Fruit fly (Drosophila melanogaster) whole organism, adult: Measurements from ENCODE around the gene CG4849.

Experiments used
- CG11617 ChIP-seq: fragments of 200-800 bp; sonication (Bioruptor generic); optimal IDR thresholded peaks from 2 replicates; lab custom pipeline; 2017; ENCODE audit warnings: mild to moderate bottlenecking, missing biosample characterization, missing genetic modification reagents, missing genetic modification characterization
- CG12768 ChIP-seq: fragments of 200-800 bp; sonication (Bioruptor generic); optimal IDR thresholded peaks from 2 replicates; lab custom pipeline; 2017; ENCODE audit warnings: missing biosample characterization, missing genetic modification characterization, mild to moderate bottlenecking, moderate library complexity, missing genetic modification reagents
- CG14711 ChIP-seq: fragments of 200-800 bp; sonication (Bioruptor generic); optimal IDR thresholded peaks from 2 replicates; lab custom pipeline; 2018; ENCODE audit warnings: missing biosample characterization, mild to moderate bottlenecking, missing genetic modification characterization, moderate library complexity
- CG1620 ChIP-seq: fragments of 200-800 bp; sonication (Bioruptor generic); optimal IDR thresholded peaks from 2 replicates; lab custom pipeline; 2016; ENCODE audit warnings: missing biosample characterization, missing genetic modification characterization
- CG33017 ChIP-seq: fragments of 200-800 bp; sonication (Bioruptor generic); optimal IDR thresholded peaks from 2 replicates; lab custom pipeline; 2018; ENCODE audit warnings: missing biosample characterization, mild to moderate bottlenecking, missing genetic modification characterization, moderate library complexity
- CG5204 ChIP-seq: fragments of 200-800 bp; sonication (Bioruptor generic); optimal IDR thresholded peaks from 2 replicates; lab custom pipeline; 2016; ENCODE audit warnings: missing biosample characterization, missing genetic modification characterization
- CG7045 ChIP-seq: fragments of 200-800 bp; sonication (Bioruptor generic); optimal IDR thresholded peaks from 2 replicates; lab custom pipeline; 2017; ENCODE audit warnings: missing biosample characterization, mild to moderate bottlenecking, missing genetic modification characterization
- CG7101 ChIP-seq: fragments of 200-800 bp; sonication (Bioruptor generic); optimal IDR thresholded peaks from 2 replicates; lab custom pipeline; 2018; ENCODE audit warnings: missing biosample characterization, mild to moderate bottlenecking, missing genetic modification characterization, moderate library complexity
- Clk ChIP-seq: fragments of 200-800 bp; sonication (Bioruptor generic); optimal IDR thresholded peaks from 2 replicates; lab custom pipeline; 2017; ENCODE audit warnings: missing biosample characterization, missing genetic modification characterization
- Crg-1 ChIP-seq: fragments of 200-800 bp; sonication (Bioruptor generic); optimal IDR thresholded peaks from 2 replicates; lab custom pipeline; 2016; ENCODE audit warnings: missing biosample characterization, missing genetic modification characterization
- Hr96 ChIP-seq: fragments of 200-800 bp; sonication (Bioruptor generic); optimal IDR thresholded peaks from 2 replicates; lab custom pipeline; 2016; ENCODE audit warnings: missing biosample characterization, missing genetic modification characterization
- Mnt ChIP-seq: fragments of 200-800 bp; sonication (Bioruptor generic); optimal IDR thresholded peaks from 2 replicates; lab custom pipeline; 2016; ENCODE audit warnings: missing biosample characterization, mild to moderate bottlenecking, missing genetic modification characterization
- bab1 ChIP-seq: fragments of 200-800 bp; sonication (Bioruptor generic); optimal IDR thresholded peaks from 3 replicates; lab custom pipeline; 2019; ENCODE audit warnings: missing biosample characterization, mild to moderate bottlenecking, missing genetic modification characterization, moderate library complexity
- cic ChIP-seq: fragments of 200-800 bp; sonication (Bioruptor generic); optimal IDR thresholded peaks from 2 replicates; lab custom pipeline; 2017; ENCODE audit warnings: missing biosample characterization, mild to moderate bottlenecking, missing genetic modification characterization, moderate library complexity
- cnc ChIP-seq, 2 experiments: fragments of >200 bp; optimal IDR thresholded peaks; 2 replicates each; lab custom pipeline; 2017
- kay ChIP-seq: fragments of 200-800 bp; sonication (Bioruptor generic); peaks from one replicate; lab custom pipeline; 2016; ENCODE audit warnings: missing biosample characterization, missing genetic modification characterization, borderline replicate concordance
- ovo ChIP-seq: fragments of 200-800 bp; sonication (Bioruptor generic); optimal IDR thresholded peaks from 2 replicates; lab custom pipeline; 2016; ENCODE audit warnings: missing biosample characterization, missing genetic modification characterization
- pad ChIP-seq: fragments of 200-800 bp; sonication (Bioruptor generic); optimal IDR thresholded peaks from 3 replicates; lab custom pipeline; 2017; ENCODE audit warnings: missing biosample characterization, missing genetic modification characterization, mild to moderate bottlenecking, moderate library complexity, missing genetic modification reagents
- tj ChIP-seq: fragments of 200-800 bp; sonication (Bioruptor generic); optimal IDR thresholded peaks from 3 replicates; lab custom pipeline; 2017; ENCODE audit warnings: missing biosample characterization, mild to moderate bottlenecking, missing genetic modification characterization, moderate library complexity
- toe ChIP-seq: fragments of 200-800 bp; sonication (Bioruptor generic); optimal IDR thresholded peaks from 2 replicates; lab custom pipeline; 2016; ENCODE audit warnings: missing biosample characterization, missing genetic modification characterization

The CG4849 gene

dm6 chr3R:27925000-27925970 lies 37.9 kb upstream of the CG4849 start, which contains the start of gene mino:
mino (plus strand) TSS chr3R:27925191.
- peak; percentile 61 for TF ChIP-seq CG11617 (GFP tag; lab: Kevin White, UChicago)
- peak; percentile 33 for TF ChIP-seq CG14711 (tag; lab: Kevin White, UChicago)
- TF ChIP-seq kay (GFP tag; lab: Kevin White, UChicago), result peak; percentile 87
- TF ChIP-seq Mnt, result peak; percentile 75
- TF ChIP-seq toe (GFP tag; lab: Kevin White, UChicago), result peak; percentile 76
- no peak for TF ChIP-seq ovo (GFP tag; lab: Kevin White, UChicago)
- no peak for TF ChIP-seq CG7101 (tag; lab: Kevin White, UChicago)
- TF ChIP-seq cic (GFP tag; lab: Kevin White, UChicago), result peak; percentile 73
- peak; percentile 48 for TF ChIP-seq CG5204
- TF ChIP-seq tj (GFP tag; lab: Kevin White, UChicago), result peak; percentile 16
- TF ChIP-seq Clk (GFP tag; lab: Kevin White, UChicago), result peak; percentile 43
- TF ChIP-seq Hr96 (GFP tag; lab: Kevin White, UChicago), result peak; percentile 11
- TF ChIP-seq Crg-1 (GFP tag; lab: Kevin White, UChicago), result peak; percentile 40
- TF ChIP-seq CG1620 (GFP tag; lab: Kevin White, UChicago), result no peak
- TF ChIP-seq cnc (optimal IDR thresholded peaks at IDR 0.05; lab: Kevin White, UChicago), result no peak
- no peak for TF ChIP-seq CG33017 (tag; lab: Kevin White, UChicago)
- TF ChIP-seq CG12768 (GFP tag; lab: Kevin White, UChicago), result peak; percentile 45
- peak; percentile 14 for TF ChIP-seq CG7045 (GFP tag; lab: Kevin White, UChicago)
- peak; percentile 23 for TF ChIP-seq pad
- TF ChIP-seq bab1, result peak; percentile 45

dm6 chr3R:27925971-27926533 lies 37.2 kb upstream of the CG4849 start:
- TF ChIP-seq tj (GFP tag; lab: Kevin White, UChicago) (no peak), ovo (GFP tag; lab: Kevin White, UChicago) (peak; percentile 68), CG12768 (GFP tag; lab: Kevin White, UChicago) (no peak), CG14711 (tag; lab: Kevin White, UChicago) (no peak), Clk (GFP tag; lab: Kevin White, UChicago) (no peak)

dm6 chr3R:27926738-27927215 lies 36.4 kb upstream of the CG4849 start:
- no peak for TF ChIP-seq pad
- TF ChIP-seq bab1, result no peak
- TF ChIP-seq CG14711 (tag; lab: Kevin White, UChicago), result no peak
- no peak for TF ChIP-seq CG1620 (GFP tag; lab: Kevin White, UChicago)
- TF ChIP-seq cnc (optimal IDR thresholded peaks at IDR 0.05; lab: Kevin White, UChicago), result no peak
- TF ChIP-seq ovo (GFP tag; lab: Kevin White, UChicago), result no peak
- no peak for TF ChIP-seq toe (GFP tag; lab: Kevin White, UChicago)
- TF ChIP-seq Mnt, result peak; percentile 62
- TF ChIP-seq CG12768 (GFP tag; lab: Kevin White, UChicago), result no peak
- TF ChIP-seq CG5204, result no peak
- no peak for TF ChIP-seq CG33017 (tag; lab: Kevin White, UChicago)
- no peak for TF ChIP-seq kay (GFP tag; lab: Kevin White, UChicago)
- no peak for TF ChIP-seq CG11617 (GFP tag; lab: Kevin White, UChicago)
- TF ChIP-seq Crg-1 (GFP tag; lab: Kevin White, UChicago), result no peak
- no peak for TF ChIP-seq Clk (GFP tag; lab: Kevin White, UChicago)
- TF ChIP-seq CG7101 (tag; lab: Kevin White, UChicago), result no peak
- TF ChIP-seq Hr96 (GFP tag; lab: Kevin White, UChicago), result peak; percentile 31
- TF ChIP-seq cic (GFP tag; lab: Kevin White, UChicago), result peak; percentile 75

- peak; percentile 44 for TF ChIP-seq ovo (GFP tag; lab: Kevin White, UChicago)
- TF ChIP-seq toe (GFP tag; lab: Kevin White, UChicago), result no peak
- no peak for TF ChIP-seq Clk (GFP tag; lab: Kevin White, UChicago)
- no peak for TF ChIP-seq CG14711 (tag; lab: Kevin White, UChicago)
- TF ChIP-seq CG12768 (GFP tag; lab: Kevin White, UChicago), result no peak
- no peak for TF ChIP-seq bab1
Measured at dm6 chr3R:27928140-27928539, 35.1 kb upstream of the CG4849 start, which contains the start of gene nenya. nenya (minus strand) TSS chr3R:27928174.

- no peak for TF ChIP-seq CG1620 (GFP tag; lab: Kevin White, UChicago)
- peak; percentile 13 for TF ChIP-seq Hr96 (GFP tag; lab: Kevin White, UChicago)
- peak; percentile 97 for TF ChIP-seq cic (GFP tag; lab: Kevin White, UChicago)
- peak; percentile 9 for TF ChIP-seq pad
- peak; percentile 10 for TF ChIP-seq Mnt
- no peak for TF ChIP-seq bab1
- TF ChIP-seq tj (GFP tag; lab: Kevin White, UChicago), result peak; percentile 44
- TF ChIP-seq Crg-1 (GFP tag; lab: Kevin White, UChicago), result no peak
- TF ChIP-seq CG11617 (GFP tag; lab: Kevin White, UChicago), result peak; percentile 12
- no peak for TF ChIP-seq CG33017 (tag; lab: Kevin White, UChicago)
Measured at dm6 chr3R:27928984-27929924, 34.0 kb upstream of the CG4849 start.
